Worm (Caenorhabditis elegans): ENCODE data around the gene R07A4.3.

The R07A4.3 gene

ce11 chrX:10753403-10753802 is at the start of gene R07A4.3:
Gene R07A4.3, plus strand, starts transcription at chrX:10753703.
- TF ChIP-seq crh-2 (tag; optimal IDR thresholded peaks at IDR 0.05) (no peak), ztf-1 (GFP tag; conservative IDR thresholded peaks at IDR 0.05) (no peak), ztf-4 (tag; optimal IDR thresholded peaks at IDR 0.05) (no peak), ceh-82 (tag; optimal IDR thresholded peaks at IDR 0.05) (no peak), lin-11 (tag; optimal IDR thresholded peaks at IDR 0.05) (no peak), aly-2 (tag; optimal IDR thresholded peaks at IDR 0.05) (no peak), nhr-23 (tag; optimal IDR thresholded peaks at IDR 0.05) (no peak), lin-13 (GFP tag; optimal IDR thresholded peaks at IDR 0.05) (no peak), ceh-16 (tag; optimal IDR thresholded peaks at IDR 0.05) (no peak), nhr-237 (tag; optimal IDR thresholded peaks at IDR 0.05) (no peak), nhr-129 (tag; optimal IDR thresholded peaks at IDR 0.05) (no peak), Y55F3AM.14 (GFP tag; optimal IDR thresholded peaks at IDR 0.05) (no peak), alr-1 (tag; optimal IDR thresholded peaks at IDR 0.05) (no peak), lsy-2 (tag; optimal IDR thresholded peaks at IDR 0.05) (no peak), sem-4 (tag; optimal IDR thresholded peaks at IDR 0.05) (no peak), skn-1 (tag; optimal IDR thresholded peaks at IDR 0.05) (no peak), sma-9 (GFP tag; optimal IDR thresholded peaks at IDR 0.05) (no peak), sma-9 (tag; optimal IDR thresholded peaks at IDR 0.05) (no peak)

DNA sequence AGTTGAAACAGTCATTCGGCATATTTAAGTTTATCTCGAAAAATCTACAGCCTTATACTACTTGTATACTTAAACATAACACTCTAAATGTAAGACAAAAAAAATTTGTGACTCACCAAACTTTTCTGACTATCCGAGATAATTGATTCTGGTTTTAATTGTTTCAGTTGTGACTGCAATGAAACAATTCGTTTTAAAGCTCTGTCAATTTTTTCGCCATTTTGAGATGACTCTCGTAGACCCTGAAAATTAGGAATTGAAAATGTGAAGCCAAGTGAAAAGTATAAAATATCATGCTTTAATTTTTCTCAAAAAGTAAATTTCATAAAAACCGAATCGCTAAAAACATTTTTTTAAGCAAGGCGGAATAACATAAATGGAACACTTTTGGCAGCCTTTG is 49.2 kb upstream of the R07A4.3 start:
- TF ChIP-seq gmeb-1 (tag; optimal IDR thresholded peaks at IDR 0.05) (no peak), fos-1 (tag; optimal IDR thresholded peaks at IDR 0.05) (no peak), unc-55 (GFP tag; optimal IDR thresholded peaks at IDR 0.05) (no peak)

ce11 chrX:10711769-10712168 is 41.7 kb upstream of the R07A4.3 start, which contains the start of gene rhgf-1:
Gene rhgf-1, minus strand, starts transcription at chrX:10711869.
- TF ChIP-seq mdl-1 (tag; optimal IDR thresholded peaks at IDR 0.05) (no peak), sma-9 (GFP tag; optimal IDR thresholded peaks at IDR 0.05) (no peak), sma-9 (tag; optimal IDR thresholded peaks at IDR 0.05) (no peak), elt-1 (tag; optimal IDR thresholded peaks at IDR 0.05) (no peak), lin-39 (tag; optimal IDR thresholded peaks at IDR 0.05) (no peak), ama-1 (optimal IDR thresholded peaks at IDR 0.05) (no peak), nhr-77 (tag; optimal IDR thresholded peaks at IDR 0.05) (no peak), mab-5 (tag; optimal IDR thresholded peaks at IDR 0.05) (no peak), Y55F3AM.14 (GFP tag; optimal IDR thresholded peaks at IDR 0.05) (no peak)

ce11 chrX:10717019-10717418 is 36.5 kb upstream of the R07A4.3 start, which contains the start of gene T01C1.4:
Gene T01C1.4, minus strand, starts transcription at chrX:10717119.
- TF ChIP-seq sma-9 (GFP tag; optimal IDR thresholded peaks at IDR 0.05) (peak; percentile 3), sma-9 (tag; optimal IDR thresholded peaks at IDR 0.05) (no peak), unc-62 (GFP tag; optimal IDR thresholded peaks at IDR 0.05) (no peak), unc-39 (tag; optimal IDR thresholded peaks at IDR 0.05) (no peak), ztf-1 (GFP tag; conservative IDR thresholded peaks at IDR 0.05) (no peak), ztf-4 (tag; optimal IDR thresholded peaks at IDR 0.05) (no peak)

ce11 chrX:10721954-10722353 is 31.5 kb upstream of the R07A4.3 start, which contains the start of gene mbr-1:
Gene mbr-1, minus strand, starts transcription at chrX:10722054.
- no peak for TF ChIP-seq nhr-12 (tag; optimal IDR thresholded peaks at IDR 0.05)
- TF ChIP-seq fos-1 (tag; optimal IDR thresholded peaks at IDR 0.05), result no peak
- TF ChIP-seq ceh-82 (tag; optimal IDR thresholded peaks at IDR 0.05), result no peak
- TF ChIP-seq nhr-25 (tag; optimal IDR thresholded peaks at IDR 0.05), result no peak
- no peak for TF ChIP-seq R02D3.7 (tag; optimal IDR thresholded peaks at IDR 0.05)
- no peak for TF ChIP-seq ama-1 (optimal IDR thresholded peaks at IDR 0.05)
- no peak for TF ChIP-seq ztf-1 (GFP tag; conservative IDR thresholded peaks at IDR 0.05)
- TF ChIP-seq mdl-1 (tag; optimal IDR thresholded peaks at IDR 0.05), result no peak
- no peak for TF ChIP-seq ZK546.5 (tag; optimal IDR thresholded peaks at IDR 0.05)
- no peak for TF ChIP-seq sma-9 (GFP tag; optimal IDR thresholded peaks at IDR 0.05)
- no peak for TF ChIP-seq sma-9 (tag; optimal IDR thresholded peaks at IDR 0.05)
- no peak for TF ChIP-seq unc-55 (GFP tag; optimal IDR thresholded peaks at IDR 0.05)
- no peak for TF ChIP-seq nhr-10 (tag; optimal IDR thresholded peaks at IDR 0.05)
- TF ChIP-seq sem-4 (tag; optimal IDR thresholded peaks at IDR 0.05), result no peak
- TF ChIP-seq nhr-129 (tag; optimal IDR thresholded peaks at IDR 0.05), result no peak
- TF ChIP-seq ceh-16 (tag; optimal IDR thresholded peaks at IDR 0.05), result no peak
- no peak for TF ChIP-seq nhr-6 (tag; optimal IDR thresholded peaks at IDR 0.05)

Measured in whole organism, L2 larva.